Fruit fly (Drosophila melanogaster): Measurements from ENCODE around the gene slgA.

DNA sequence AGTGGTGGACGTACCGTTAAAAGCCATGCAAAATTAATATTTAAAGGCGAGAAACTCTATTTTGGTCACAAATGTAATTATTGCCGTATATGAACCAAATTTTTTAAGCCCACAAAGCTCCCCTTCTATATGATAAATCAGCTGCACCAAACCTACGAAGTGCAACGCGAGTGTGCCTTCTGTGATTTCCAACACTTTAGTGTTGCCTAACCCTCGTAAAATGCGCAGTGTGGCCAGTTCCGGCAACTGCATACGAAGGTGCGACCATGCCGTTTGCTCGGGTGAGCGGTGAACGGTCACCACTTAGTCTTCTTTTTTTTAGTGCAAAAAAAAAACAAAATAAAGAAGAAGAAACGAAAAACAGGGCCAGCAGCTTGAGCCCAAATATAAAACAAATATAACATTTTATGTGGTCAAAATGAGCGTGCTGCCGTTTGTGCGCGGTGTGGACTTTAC is 34.3 kb upstream of the slgA start, which contains the start of the genes tty and fliI:
- TF ChIP-seq psq (optimal IDR thresholded peaks at IDR 0.05) (no peak), h (optimal IDR thresholded peaks at IDR 0.05) (no peak), ttk (optimal IDR thresholded peaks at IDR 0.05) (no peak), Myc (optimal IDR thresholded peaks at IDR 0.05) (no peak), insv (optimal IDR thresholded peaks at IDR 0.05) (no peak)

All from Kc167 (cell line).